Worm (Caenorhabditis elegans) whole organism, midembryonic: ENCODE data around the gene C13A2.4.
"Not testable (repeated sequence)": the region's sequence is repeated elsewhere in the genome, so short reads cannot be mapped to it uniquely, and the experiment has no call there.

Experiments used
- T22C8.4 ChIP-seq: fragments of 200-800 bp; sonication (Bioruptor generic); IDR thresholded peaks from 2 replicates; pipeline ENCODE4 v1.3.6; 2022; ENCODE audit warnings: missing genetic modification characterization, missing compliant biosample characterization
- cog-1 ChIP-seq: sonication (generic microtip); optimal IDR thresholded peaks from 2 replicates; lab custom pipeline; 2016; ENCODE audit warnings: missing genetic modification characterization, missing compliant biosample characterization
- flt-1 ChIP-seq: fragments of 200-800 bp; sonication (Bioruptor generic); IDR thresholded peaks from 2 replicates; pipeline ENCODE4 v1.3.6; 2022; ENCODE audit warnings: missing genetic modification characterization, missing compliant biosample characterization
- klf-2 ChIP-seq: fragments of 200-800 bp; sonication (Bioruptor generic); conservative IDR thresholded peaks from 2 replicates; pipeline ENCODE4 v1.3.6; 2022; ENCODE audit warnings: missing genetic modification reagents, missing genetic modification characterization, missing compliant biosample characterization
- med-1 ChIP-seq: sonication (generic microtip); optimal IDR thresholded peaks from 2 replicates; lab custom pipeline; 2017; ENCODE audit warnings: missing genetic modification characterization, mild to moderate bottlenecking, missing compliant biosample characterization, antibody characterized with exemption, missing genetic modification reagents; ENCODE audit not compliant: insufficient read depth
- ref-1 ChIP-seq: fragments of 200-800 bp; sonication (Bioruptor generic); conservative IDR thresholded peaks from 2 replicates; pipeline ENCODE4 v1.3.6; 2022; ENCODE audit warnings: missing genetic modification reagents, missing genetic modification characterization, missing compliant biosample characterization
- tab-1 ChIP-seq: fragments of 200-800 bp; sonication (Bioruptor generic); IDR thresholded peaks from 2 replicates; pipeline ENCODE4 v1.3.6; 2022; ENCODE audit warnings: missing genetic modification characterization, missing compliant biosample characterization
- ztf-23 ChIP-seq: fragments of 200-800 bp; sonication (Bioruptor generic); IDR thresholded peaks from 2 replicates; pipeline ENCODE4 v1.3.6; 2022; ENCODE audit warnings: missing genetic modification reagents, missing genetic modification characterization, missing compliant biosample characterization
- ztf-29 ChIP-seq: fragments of 200-800 bp; sonication (Bioruptor generic); IDR thresholded peaks from 2 replicates; pipeline ENCODE4 v1.3.6; 2022; ENCODE audit warnings: missing genetic modification reagents, missing genetic modification characterization, missing compliant biosample characterization

C13A2.4 gene

ce11 chrV:7298463-7298862, 19.3 kb downstream of the C13A2.4 start, which contains the start of gene F07G11.3:
Gene F07G11.3 (plus strand): TSS chrV:7298763.
- TF ChIP-seq cog-1 (tag; lab: Kevin White, UChicago) (no peak), ref-1 (GFP tag; lab: Robert Waterston, UW) (no peak), ztf-29 (GFP tag; lab: Robert Waterston, UW) (no peak), flt-1 (GFP tag; lab: Robert Waterston, UW) (no peak), ztf-23 (GFP tag; lab: Robert Waterston, UW) (no peak), T22C8.4 (no peak), med-1 (GFP tag; lab: Kevin White, UChicago) (no peak)

ce11 chrV:7304506-7304905, 25.3 kb downstream of the C13A2.4 start, which contains the start of gene F07G11.2:
Gene F07G11.2 (plus strand): TSS chrV:7304806.
- TF ChIP-seq ztf-23, ztf-29, flt-1 (GFP tag; lab: Robert Waterston, UW): not testable (repeated sequence)

ce11 chrV:7307089-7307488, 27.9 kb downstream of the C13A2.4 start, which contains the start of gene F07G11.1:
Gene F07G11.1 (plus strand): TSS chrV:7307389.
- TF ChIP-seq tab-1 (GFP tag; lab: Robert Waterston, UW) (no peak), med-1 (GFP tag; lab: Kevin White, UChicago) (no peak), T22C8.4 (no peak), klf-2 (GFP tag; lab: Robert Waterston, UW) (no peak), ref-1 (GFP tag; lab: Robert Waterston, UW) (no peak), ztf-29 (GFP tag; lab: Robert Waterston, UW) (no peak), ztf-23 (GFP tag; lab: Robert Waterston, UW) (no peak), cog-1 (tag; lab: Kevin White, UChicago) (no peak), flt-1 (GFP tag; lab: Robert Waterston, UW) (no peak)

- TF ChIP-seq cog-1 (tag; lab: Kevin White, UChicago) (no peak), ztf-23 (GFP tag; lab: Robert Waterston, UW) (no peak), klf-2 (GFP tag; lab: Robert Waterston, UW) (no peak), tab-1 (GFP tag; lab: Robert Waterston, UW) (no peak), med-1 (GFP tag; lab: Kevin White, UChicago) (no peak), T22C8.4 (no peak), ztf-29 (GFP tag; lab: Robert Waterston, UW) (no peak), ref-1 (GFP tag; lab: Robert Waterston, UW) (no peak), flt-1 (GFP tag; lab: Robert Waterston, UW) (no peak)
Observed at ce11 chrV:7313233-7313632, 34.0 kb downstream of the C13A2.4 start, which contains the start of gene srx-6. Gene srx-6 (minus strand): TSS chrV:7313333.

ce11 chrV:7320909-7321308, 41.7 kb downstream of the C13A2.4 start, which contains the start of gene lmd-4:
Gene lmd-4 (minus strand): TSS chrV:7321009.
- TF ChIP-seq cog-1 (tag; lab: Kevin White, UChicago): no peak
- no peak for TF ChIP-seq ref-1 (GFP tag; lab: Robert Waterston, UW)
- TF ChIP-seq klf-2 (GFP tag; lab: Robert Waterston, UW): no peak
- no peak for TF ChIP-seq tab-1 (GFP tag; lab: Robert Waterston, UW)
- TF ChIP-seq ztf-23 (GFP tag; lab: Robert Waterston, UW): no peak
- TF ChIP-seq med-1 (GFP tag; lab: Kevin White, UChicago): no peak
- no peak for TF ChIP-seq ztf-29 (GFP tag; lab: Robert Waterston, UW)
- TF ChIP-seq flt-1 (GFP tag; lab: Robert Waterston, UW): no peak
- no peak for TF ChIP-seq T22C8.4

- TF ChIP-seq ref-1 (GFP tag; lab: Robert Waterston, UW) (no peak), cog-1 (tag; lab: Kevin White, UChicago) (no peak), T22C8.4 (no peak), med-1 (GFP tag; lab: Kevin White, UChicago) (no peak), klf-2 (GFP tag; lab: Robert Waterston, UW) (no peak)
Observed at ce11 chrV:7321915-7322314, 42.7 kb downstream of the C13A2.4 start, which contains the start of gene F10G2.10. Gene F10G2.10 (plus strand): TSS chrV:7322215.

- no peak for TF ChIP-seq tab-1 (GFP tag; lab: Robert Waterston, UW)
- TF ChIP-seq med-1 (GFP tag; lab: Kevin White, UChicago): no peak
- TF ChIP-seq ztf-23 (GFP tag; lab: Robert Waterston, UW): no peak
- no peak for TF ChIP-seq cog-1 (tag; lab: Kevin White, UChicago)
- TF ChIP-seq klf-2 (GFP tag; lab: Robert Waterston, UW): no peak
- TF ChIP-seq ztf-29 (GFP tag; lab: Robert Waterston, UW): no peak
- TF ChIP-seq flt-1 (GFP tag; lab: Robert Waterston, UW): no peak
- no peak for TF ChIP-seq ref-1 (GFP tag; lab: Robert Waterston, UW)
- TF ChIP-seq T22C8.4: no peak
Observed at ce11 chrV:7325285-7325684, 46.1 kb downstream of the C13A2.4 start, which contains the start of gene srx-92. Gene srx-92 (minus strand): TSS chrV:7325385.

ce11 chrV:7326928-7327327, 47.7 kb downstream of the C13A2.4 start, which contains the start of gene F10G2.4:
Gene F10G2.4 (plus strand): TSS chrV:7327228.
- TF ChIP-seq T22C8.4 (no peak), ref-1 (GFP tag; lab: Robert Waterston, UW) (no peak), ztf-23 (GFP tag; lab: Robert Waterston, UW) (no peak), ztf-29 (GFP tag; lab: Robert Waterston, UW) (no peak)

ce11 chrV:7328092-7328491, 48.9 kb downstream of the C13A2.4 start, which contains the start of gene clec-7:
Gene clec-7 (plus strand): TSS chrV:7328392.
- TF ChIP-seq ztf-29 (GFP tag; lab: Robert Waterston, UW) (no peak), cog-1 (tag; lab: Kevin White, UChicago) (no peak), klf-2 (GFP tag; lab: Robert Waterston, UW) (no peak), med-1 (GFP tag; lab: Kevin White, UChicago) (no peak), ref-1 (GFP tag; lab: Robert Waterston, UW) (no peak), tab-1 (GFP tag; lab: Robert Waterston, UW) (no peak), flt-1 (GFP tag; lab: Robert Waterston, UW) (no peak), T22C8.4 (no peak), ztf-23 (GFP tag; lab: Robert Waterston, UW) (no peak)
